Worm (Caenorhabditis elegans) whole organism, L4 larva: ENCODE data around the gene tag-343.

Experiments used
- D1046.2 ChIP-seq: fragments of 200-800 bp; sonication (Bioruptor generic); IDR thresholded peaks from 2 replicates; pipeline ENCODE4 v1.3.6; 2022; ENCODE audit warnings: missing genetic modification characterization, missing compliant biosample characterization
- Y48G9A.11 ChIP-seq: fragments of 200-800 bp; sonication (Bioruptor generic); IDR thresholded peaks from 2 replicates; pipeline ENCODE4 v1.3.6; 2022; ENCODE audit warnings: missing genetic modification reagents, missing genetic modification characterization, missing compliant biosample characterization
- aha-1 ChIP-seq: fragments of 150-350 bp; peaks from one replicate; lab custom pipeline; 2014; ENCODE audit warnings: missing biosample characterization, missing genetic modification characterization
- attf-4 ChIP-seq: sonication (generic microtip); optimal IDR thresholded peaks from 3 replicates; lab custom pipeline; 2017; ENCODE audit warnings: missing biosample characterization, missing genetic modification characterization
- ceh-28 ChIP-seq: fragments of 150-350 bp; optimal IDR thresholded peaks from 2 replicates; lab custom pipeline; 2014; ENCODE audit warnings: missing biosample characterization, missing genetic modification reagents, missing genetic modification characterization
- ceh-44 ChIP-seq: fragments of 200-800 bp; sonication (Bioruptor generic); IDR thresholded peaks from 2 replicates; pipeline ENCODE4 v1.3.6; 2022; ENCODE audit warnings: missing genetic modification reagents, missing genetic modification characterization, missing compliant biosample characterization
- cey-2 ChIP-seq: sonication (generic microtip); optimal IDR thresholded peaks from 3 replicates; lab custom pipeline; 2017; ENCODE audit warnings: missing genetic modification characterization, mild to moderate bottlenecking, missing compliant biosample characterization, antibody characterized with exemption, borderline replicate concordance; ENCODE audit not compliant: insufficient read depth
- daf-16 ChIP-seq, 3 experiments: sonication (generic microtip); optimal IDR thresholded peaks; 2 replicates each; lab custom pipeline; 2016 to 2017; ENCODE audit warnings: missing genetic modification characterization in 3 of 3, missing genetic modification reagents in 3 of 3, mild to moderate bottlenecking in 2 of 3, missing compliant biosample characterization in 2 of 3, missing biosample characterization in 1 of 3, moderate library complexity in 1 of 3
- dmd-6 ChIP-seq: fragments of 200-800 bp; sonication (Bioruptor generic); IDR thresholded peaks from 2 replicates; pipeline ENCODE4 v1.3.6; 2022; ENCODE audit warnings: missing genetic modification reagents, missing genetic modification characterization, missing compliant biosample characterization
- fos-1 ChIP-seq: fragments of 150-350 bp; optimal IDR thresholded peaks from 2 replicates; lab custom pipeline; 2014; ENCODE audit warnings: missing biosample characterization, missing genetic modification characterization
- hlh-11 ChIP-seq: fragments of 200-800 bp; sonication (Bioruptor generic); optimal IDR thresholded peaks from 2 replicates; lab custom pipeline; 2018; ENCODE audit warnings: mild to moderate bottlenecking, missing genetic modification characterization, missing compliant biosample characterization
- hmg-1.1 ChIP-seq: fragments of 200-800 bp; sonication (Bioruptor generic); IDR thresholded peaks from 2 replicates; pipeline ENCODE4 v1.3.6; 2022; ENCODE audit warnings: missing genetic modification reagents, missing genetic modification characterization, missing compliant biosample characterization
- lin-13 ChIP-seq: fragments of 150-350 bp; optimal IDR thresholded peaks from 2 replicates; lab custom pipeline; 2014; ENCODE audit warnings: missing biosample characterization, missing genetic modification reagents, missing genetic modification characterization
- lin-39 ChIP-seq: fragments of 150-350 bp; optimal IDR thresholded peaks from 2 replicates; lab custom pipeline; 2014; ENCODE audit warnings: missing biosample characterization, missing genetic modification reagents, missing genetic modification characterization
- madf-5 ChIP-seq, 2 experiments: fragments of 200-800 bp; sonication (Bioruptor generic); IDR thresholded peaks; 2 replicates each; pipeline ENCODE4 v1.3.6; 2022; ENCODE audit warnings: missing compliant biosample characterization in 2 of 2, missing genetic modification characterization in 2 of 2
- madf-9 ChIP-seq: fragments of 200-800 bp; sonication (Bioruptor generic); conservative IDR thresholded peaks from 2 replicates; pipeline ENCODE4 v1.3.6; 2022; ENCODE audit warnings: missing genetic modification reagents, missing genetic modification characterization, missing compliant biosample characterization
- mep-1 ChIP-seq: fragments of 150-350 bp; sonication (generic microtip); optimal IDR thresholded peaks from 3 replicates; lab custom pipeline; 2014; ENCODE audit warnings: missing biosample characterization, missing genetic modification characterization
- mxl-3 ChIP-seq: fragments of 200-800 bp; sonication (Bioruptor generic); optimal IDR thresholded peaks from 2 replicates; lab custom pipeline; 2018; ENCODE audit warnings: mild to moderate bottlenecking, missing genetic modification characterization, missing compliant biosample characterization
- nhr-111 ChIP-seq: fragments of 200-800 bp; sonication (Bioruptor generic); optimal IDR thresholded peaks from 2 replicates; lab custom pipeline; 2018; ENCODE audit warnings: mild to moderate bottlenecking, missing genetic modification characterization, missing compliant biosample characterization
- nhr-28 ChIP-seq: fragments of 150-350 bp; optimal IDR thresholded peaks from 2 replicates; lab custom pipeline; 2014; ENCODE audit warnings: missing biosample characterization, missing genetic modification characterization
- nhr-41 ChIP-seq: fragments of 200-800 bp; sonication (Bioruptor generic); IDR thresholded peaks from 2 replicates; pipeline ENCODE4 v1.3.6; 2022; ENCODE audit warnings: missing genetic modification reagents, missing genetic modification characterization, missing compliant biosample characterization
- nhr-48 ChIP-seq: sonication (generic microtip); optimal IDR thresholded peaks from 2 replicates; lab custom pipeline; 2016; ENCODE audit warnings: mild to moderate bottlenecking, missing genetic modification characterization, missing compliant biosample characterization
- rbr-2 ChIP-seq: sonication (generic microtip); optimal IDR thresholded peaks from 2 replicates; lab custom pipeline; 2016; ENCODE audit warnings: missing genotype, missing genetic modification characterization, missing compliant biosample characterization
- saeg-2 ChIP-seq: fragments of 200-800 bp; sonication (Bioruptor generic); IDR thresholded peaks from 2 replicates; pipeline ENCODE4 v1.3.6; 2022; ENCODE audit warnings: missing genetic modification reagents, missing genetic modification characterization, missing compliant biosample characterization
- set-16 ChIP-seq: fragments of 200-800 bp; sonication (Bioruptor generic); IDR thresholded peaks from 2 replicates; pipeline ENCODE4 v1.3.6; 2022; ENCODE audit warnings: missing genetic modification reagents, missing genetic modification characterization, missing compliant biosample characterization
- snpc-1.2 ChIP-seq: fragments of 200-800 bp; sonication (Bioruptor generic); IDR thresholded peaks from 2 replicates; pipeline ENCODE4 v1.3.6; 2022; ENCODE audit warnings: missing genetic modification reagents, missing genetic modification characterization, missing compliant biosample characterization
- spr-3 ChIP-seq: fragments of 200-800 bp; sonication (Bioruptor generic); optimal IDR thresholded peaks from 2 replicates; lab custom pipeline; 2018; ENCODE audit warnings: mild to moderate bottlenecking, missing genetic modification characterization, missing compliant biosample characterization
- tag-97 ChIP-seq: fragments of 200-800 bp; sonication (Bioruptor generic); IDR thresholded peaks from 2 replicates; pipeline ENCODE4 v1.3.6; 2022; ENCODE audit warnings: missing genetic modification characterization, missing compliant biosample characterization
- tra-1 ChIP-seq: fragments of 200-800 bp; sonication (Bioruptor generic); IDR thresholded peaks from 2 replicates; pipeline ENCODE4 v1.3.6; 2022; ENCODE audit warnings: missing genetic modification reagents, missing genetic modification characterization, missing compliant biosample characterization
- unc-62 ChIP-seq, 3 experiments: fragments of 150-350 bp in 1 of 3; sonication (generic microtip); optimal IDR thresholded peaks in 2 of 3; peaks in 1 of 3; 1 replicate in 1 of 3; 2 replicates in 2 of 3; lab custom pipeline; 2014 to 2017; ENCODE audit warnings: missing biosample characterization in 3 of 3, missing genetic modification characterization in 3 of 3, missing genetic modification reagents in 3 of 3, missing genotype in 1 of 3
- ztf-11 ChIP-seq: fragments of 150-350 bp; optimal IDR thresholded peaks from 2 replicates; lab custom pipeline; 2014; ENCODE audit warnings: missing biosample characterization, missing genetic modification characterization

The tag-343 gene

DNA sequence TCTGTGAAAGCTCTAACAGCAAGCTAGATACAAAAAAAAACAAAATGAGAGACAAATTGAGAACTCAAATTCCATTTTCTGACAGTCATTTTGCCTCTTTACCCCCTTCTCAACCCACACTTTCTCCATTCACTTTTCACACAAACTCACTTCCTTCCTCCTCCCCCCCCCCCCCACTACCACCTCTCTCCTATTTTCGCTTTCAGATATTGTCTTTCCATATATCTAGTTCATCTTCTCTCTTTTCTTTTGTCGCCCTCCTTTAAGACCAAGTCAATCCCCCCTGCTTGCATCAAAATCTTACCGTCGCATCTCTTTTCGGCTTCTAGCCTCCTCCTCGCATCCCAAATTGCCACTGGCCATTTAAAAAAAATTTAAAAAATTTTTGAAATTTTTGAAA, 42.7 kb downstream of the tag-343 start (continued):
- TF ChIP-seq tag-97 (GFP tag; lab: Robert Waterston, UW), result no peak
- TF ChIP-seq madf-9, result no peak
- no peak for TF ChIP-seq tra-1 (GFP tag; lab: Robert Waterston, UW)
- no peak for TF ChIP-seq nhr-28 (tag; lab: Kevin White, UChicago)
- TF ChIP-seq, all 104 proteins: peak for 0

DNA sequence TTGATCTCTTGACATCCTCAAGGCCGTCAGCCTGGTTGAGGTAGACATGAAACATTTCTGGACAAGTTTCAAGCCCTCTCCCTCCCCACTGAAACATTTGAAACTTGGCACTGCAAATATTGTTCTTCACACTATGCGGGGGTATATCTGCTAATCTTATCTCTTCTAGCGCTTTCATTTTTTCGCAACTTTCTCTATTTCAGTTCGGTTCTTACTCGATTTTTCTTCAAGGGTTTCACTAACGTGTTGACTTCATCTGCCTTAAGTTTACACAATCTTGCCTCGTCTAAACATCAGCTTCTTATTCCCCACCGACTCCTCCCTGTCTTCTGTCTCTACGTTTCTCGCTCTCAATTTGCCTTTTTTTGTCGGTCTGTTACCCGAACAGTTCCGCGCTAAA, 44.8 kb downstream of the tag-343 start:
- TF ChIP-seq nhr-41 (GFP tag; lab: Robert Waterston, UW), result no peak
- TF ChIP-seq attf-4 (tag; lab: Kevin White, UChicago), result no peak
- TF ChIP-seq saeg-2, result no peak
- TF ChIP-seq snpc-1.2 (GFP tag; lab: Robert Waterston, UW), result no peak

DNA sequence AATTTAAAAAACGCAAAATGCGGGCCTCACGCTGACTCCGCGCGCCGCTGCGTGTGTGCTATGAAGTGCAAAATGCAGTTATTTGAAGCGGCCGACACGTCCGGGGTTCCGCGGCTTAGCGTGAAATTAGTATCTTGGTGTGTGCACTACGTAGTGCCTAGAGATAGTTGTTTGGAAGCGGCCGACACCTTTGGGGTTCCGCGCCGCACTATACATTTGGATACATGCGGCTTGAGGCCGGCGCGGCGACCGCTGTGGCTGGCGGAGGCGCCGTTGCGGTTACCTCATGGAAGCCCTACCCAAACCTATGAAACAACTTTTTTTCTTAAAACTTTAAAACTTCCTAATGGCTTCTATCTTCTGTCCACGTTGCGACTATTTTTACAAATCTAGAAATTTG, 45.4 kb downstream of the tag-343 start:
- peak; percentile 60 for TF ChIP-seq set-16 (GFP tag; lab: Robert Waterston, UW)
- TF ChIP-seq aha-1 (tag; lab: Kevin White, UChicago), result peak; percentile 58
- no peak for TF ChIP-seq attf-4 (tag; lab: Kevin White, UChicago)

DNA sequence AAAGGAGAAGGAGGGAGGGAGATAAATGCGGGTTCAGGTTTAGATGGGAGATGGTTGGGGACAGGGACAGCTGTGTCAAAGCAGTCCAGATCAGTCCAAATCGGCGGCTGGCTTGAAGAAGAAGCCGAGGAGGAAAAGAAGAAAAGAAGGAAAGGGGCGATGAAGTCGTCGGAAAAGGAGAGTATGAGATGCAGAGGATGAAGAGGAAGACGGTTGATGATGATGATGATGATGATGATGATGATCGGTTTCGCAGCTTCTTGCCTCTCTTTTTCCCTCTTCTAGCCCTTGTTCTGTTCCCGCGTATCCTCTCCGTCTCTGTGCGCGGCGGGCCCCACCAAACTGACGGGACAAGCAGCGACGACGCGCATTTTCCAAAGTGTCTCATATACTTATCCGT, 47.7 kb downstream of the tag-343 start:
- TF ChIP-seq rbr-2 (tag; lab: Kevin White, UChicago) (no peak), Y48G9A.11 (GFP tag; lab: Robert Waterston, UW) (no peak), daf-16 (GFP tag; optimal IDR thresholded peaks at IDR 0.05; lab: Kevin White, UChicago) (no peak), daf-16 (tag; optimal IDR thresholded peaks at IDR 0.05; lab: Kevin White, UChicago) (no peak), set-16 (GFP tag; lab: Robert Waterston, UW) (peak; percentile 62), lin-39 (tag; lab: Kevin White, UChicago) (no peak), madf-5 (GFP tag; IDR thresholded peaks at IDR 0.05; lab: Robert Waterston, UW) (no peak), hlh-11 (tag; lab: Kevin White, UChicago) (peak; percentile 26), lin-13 (GFP tag; lab: Kevin White, UChicago) (no peak), mxl-3 (GFP tag; lab: Kevin White, UChicago) (peak; percentile 50), D1046.2 (no peak), cey-2 (tag; lab: Kevin White, UChicago) (no peak), mep-1 (tag; lab: Kevin White, UChicago) (no peak)

DNA sequence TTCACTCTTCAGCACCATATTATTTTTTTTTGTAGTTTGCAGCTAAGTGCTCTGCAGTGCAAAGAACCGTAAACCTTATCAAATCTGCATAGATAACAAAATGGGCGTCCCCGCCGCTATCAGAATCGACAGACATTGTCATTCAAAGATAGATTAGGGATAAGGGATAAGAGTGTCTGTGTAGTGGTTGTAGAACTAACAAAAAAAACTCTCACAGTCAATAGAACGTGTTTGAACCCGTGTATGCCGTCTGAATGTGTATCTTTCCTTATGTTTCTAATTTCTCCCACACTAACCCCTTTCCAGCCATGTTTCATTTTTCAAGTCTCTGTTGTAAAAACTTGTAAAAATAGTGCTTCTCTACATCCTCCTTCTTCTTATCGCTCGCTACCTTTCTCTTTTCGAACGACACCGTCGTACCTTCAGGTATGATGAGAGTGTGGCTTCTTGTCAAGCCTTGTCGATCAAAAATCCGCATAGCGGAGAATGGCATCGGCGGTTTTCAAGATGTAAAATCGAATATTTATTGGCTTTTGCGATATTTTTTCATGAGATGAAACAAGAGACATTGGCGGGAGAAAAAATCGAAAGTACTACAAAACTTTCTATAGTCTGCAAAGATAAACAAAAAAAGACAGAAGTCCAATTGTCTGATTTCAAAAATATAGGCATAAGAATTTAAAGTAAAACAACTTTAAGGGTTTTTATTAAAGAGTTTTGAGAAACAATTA, 49.3 kb downstream of the tag-343 start:
- TF ChIP-seq mxl-3 (GFP tag; lab: Kevin White, UChicago) (peak; percentile 62), unc-62 (GFP tag; optimal IDR thresholded peaks at IDR 0.05 in 1 of 2; lab: Kevin White, UChicago) (peak in 1 of 2 experiments; percentile 69), unc-62 (tag; optimal IDR thresholded peaks at IDR 0.05; lab: Kevin White, UChicago) (no peak), nhr-28 (tag; lab: Kevin White, UChicago) (peak; percentile 5), nhr-48 (tag; lab: Kevin White, UChicago) (peak; percentile 34), aha-1 (tag; lab: Kevin White, UChicago) (peak; percentile 70), spr-3 (GFP tag; lab: Kevin White, UChicago) (no peak), hmg-1.1 (GFP tag; lab: Robert Waterston, UW) (no peak)

DNA sequence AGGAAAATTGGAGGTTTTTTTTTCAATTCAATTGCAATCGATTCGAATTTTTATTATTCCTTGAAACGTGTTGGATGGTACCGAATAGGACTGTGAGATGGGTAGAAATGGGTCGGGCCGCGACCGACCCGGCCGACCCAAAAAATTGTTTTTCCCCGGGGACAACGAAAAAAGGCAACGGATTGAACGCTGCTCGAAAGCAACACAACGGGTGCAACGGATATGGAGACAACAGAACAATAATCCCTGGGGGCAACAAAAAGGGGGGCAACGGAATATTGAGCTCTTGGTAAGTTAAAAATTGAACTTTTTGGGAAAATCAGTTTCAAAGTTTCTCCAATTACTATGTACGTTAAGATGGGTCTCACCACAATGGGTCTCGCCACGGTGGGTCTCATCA, 51.3 kb downstream of the tag-343 start:
- TF ChIP-seq ceh-44 (GFP tag; lab: Robert Waterston, UW), result no peak
- no peak for TF ChIP-seq ztf-11 (tag; lab: Kevin White, UChicago)
- no peak for TF ChIP-seq fos-1
- TF ChIP-seq dmd-6 (GFP tag; lab: Robert Waterston, UW), result no peak
- no peak for TF ChIP-seq nhr-111
- TF ChIP-seq ceh-28 (tag; lab: Kevin White, UChicago), result no peak
- peak in 1 of 2 experiments; percentile 64 for TF ChIP-seq unc-62 (GFP tag; optimal IDR thresholded peaks at IDR 0.05 in 1 of 2; lab: Kevin White, UChicago)
- TF ChIP-seq unc-62 (tag; optimal IDR thresholded peaks at IDR 0.05; lab: Kevin White, UChicago), result no peak
- no peak for TF ChIP-seq lin-39 (tag; lab: Kevin White, UChicago)
- TF ChIP-seq aha-1 (tag; lab: Kevin White, UChicago), result peak; percentile 16
